Fruit fly (Drosophila melanogaster) whole organism, embryonic: ENCODE results near the gene sdt.

Source experiments
- Bdp1 ChIP-seq: fragments of 200-800 bp; sonication (Bioruptor generic); optimal IDR thresholded peaks from 3 replicates; lab custom pipeline; 2016; ENCODE audit warnings: missing biosample characterization, missing genetic modification characterization
- CG10267 ChIP-seq: fragments of 200-800 bp; sonication (Bioruptor generic); optimal IDR thresholded peaks from 2 replicates; lab custom pipeline; 2018; ENCODE audit warnings: missing biosample characterization, mild to moderate bottlenecking, missing genetic modification characterization, moderate library complexity
- CG11504 ChIP-seq: fragments of 200-800 bp; sonication (Bioruptor generic); optimal IDR thresholded peaks from 3 replicates; lab custom pipeline; 2019; ENCODE audit warnings: missing biosample characterization, mild to moderate bottlenecking, missing genetic modification characterization, moderate library complexity
- CG12071 ChIP-seq: fragments of 200-800 bp; sonication (Bioruptor generic); optimal IDR thresholded peaks from 3 replicates; lab custom pipeline; 2018; ENCODE audit warnings: missing biosample characterization, mild to moderate bottlenecking, missing genetic modification characterization
- CG13123 ChIP-seq: fragments of 200-800 bp; sonication (Bioruptor generic); optimal IDR thresholded peaks from 2 replicates; lab custom pipeline; 2016; ENCODE audit warnings: missing biosample characterization, missing genetic modification characterization
- CG13424 ChIP-seq: fragments of 200-800 bp; sonication (Bioruptor generic); optimal IDR thresholded peaks from 2 replicates; lab custom pipeline; 2019; ENCODE audit warnings: missing biosample characterization, mild to moderate bottlenecking, missing genetic modification characterization, moderate library complexity
- CG1529 ChIP-seq: fragments of 200-800 bp; sonication (Bioruptor generic); optimal IDR thresholded peaks from 3 replicates; lab custom pipeline; 2018; ENCODE audit warnings: missing biosample characterization, missing genetic modification characterization
- CG1647 ChIP-seq: fragments of 200-800 bp; sonication (Bioruptor generic); optimal IDR thresholded peaks from 3 replicates; lab custom pipeline; 2016; ENCODE audit warnings: missing biosample characterization, missing genetic modification characterization
- CG16813 ChIP-seq: fragments of 200-800 bp; sonication (Bioruptor generic); IDR thresholded peaks from 3 replicates; pipeline ENCODE4 v1.3.6; 2022; ENCODE audit warnings: missing biosample characterization, missing genetic modification characterization; ENCODE audit not compliant: partially characterized antibody
- CG16863 ChIP-seq: fragments of 200-800 bp; sonication (Bioruptor generic); optimal IDR thresholded peaks from 3 replicates; lab custom pipeline; 2016; ENCODE audit warnings: missing biosample characterization, missing genetic modification characterization
- CG17568 ChIP-seq: fragments of 200-800 bp; sonication (Bioruptor generic); optimal IDR thresholded peaks from 2 replicates; lab custom pipeline; 2018; ENCODE audit warnings: missing biosample characterization, mild to moderate bottlenecking, missing genetic modification characterization, moderate library complexity
- CG18764 ChIP-seq: fragments of 200-800 bp; sonication (Bioruptor generic); optimal IDR thresholded peaks from 3 replicates; lab custom pipeline; 2016; ENCODE audit warnings: missing biosample characterization, missing genetic modification characterization
- CG2116 ChIP-seq: fragments of 200-800 bp; sonication (Bioruptor generic); optimal IDR thresholded peaks from 3 replicates; lab custom pipeline; 2018; ENCODE audit warnings: missing biosample characterization, mild to moderate bottlenecking, missing genetic modification characterization
- CG2129 ChIP-seq: fragments of 200-800 bp; sonication (Bioruptor generic); IDR thresholded peaks from 2 replicates; pipeline ENCODE4 v1.3.6; 2022; ENCODE audit warnings: missing biosample characterization, missing genetic modification characterization; ENCODE audit not compliant: partially characterized antibody
- CG2712 ChIP-seq: fragments of 200-800 bp; optimal IDR thresholded peaks from 3 replicates; lab custom pipeline; 2019; ENCODE audit warnings: missing biosample characterization, mild to moderate bottlenecking, missing genetic modification characterization, moderate library complexity
- CG30403 ChIP-seq: fragments of 200-800 bp; sonication (Bioruptor generic); optimal IDR thresholded peaks from 3 replicates; lab custom pipeline; 2016; ENCODE audit warnings: missing biosample characterization, missing genetic modification characterization
- CG6654 ChIP-seq: fragments of 200-800 bp; sonication (Bioruptor generic); optimal IDR thresholded peaks from 2 replicates; lab custom pipeline; 2017; ENCODE audit warnings: missing biosample characterization, mild to moderate bottlenecking, missing genetic modification characterization
- CG6791 ChIP-seq: fragments of 200-800 bp; sonication (Bioruptor generic); IDR thresholded peaks from 3 replicates; pipeline ENCODE4 v1.3.6; 2022; ENCODE audit warnings: missing biosample characterization, missing genetic modification characterization; ENCODE audit not compliant: partially characterized antibody
- CG7271 ChIP-seq: fragments of 200-800 bp; sonication (Bioruptor generic); optimal IDR thresholded peaks from 2 replicates; lab custom pipeline; 2018; ENCODE audit warnings: missing biosample characterization, mild to moderate bottlenecking, missing genetic modification characterization, moderate library complexity
- CG7839 ChIP-seq: fragments of 200-800 bp; sonication (Bioruptor generic); optimal IDR thresholded peaks from 3 replicates; lab custom pipeline; 2018; ENCODE audit warnings: missing biosample characterization, mild to moderate bottlenecking, missing genetic modification characterization, moderate library complexity
- CG7963 ChIP-seq: fragments of 200-800 bp; sonication (Bioruptor generic); IDR thresholded peaks from 3 replicates; pipeline ENCODE4 v1.3.6; 2022; ENCODE audit warnings: missing biosample characterization, missing genetic modification characterization; ENCODE audit not compliant: partially characterized antibody
- CG8281 ChIP-seq: fragments of 200-800 bp; sonication (Bioruptor generic); optimal IDR thresholded peaks from 2 replicates; lab custom pipeline; 2018; ENCODE audit warnings: missing biosample characterization, mild to moderate bottlenecking, missing genetic modification characterization, moderate library complexity
- CG9215 ChIP-seq: fragments of 200-800 bp; sonication (Bioruptor generic); IDR thresholded peaks from 2 replicates; pipeline ENCODE4 v1.3.6; 2022; ENCODE audit warnings: missing biosample characterization, missing genetic modification characterization
- CG9817 ChIP-seq: fragments of 200-800 bp; sonication (Bioruptor generic); optimal IDR thresholded peaks from 2 replicates; lab custom pipeline; 2018; ENCODE audit warnings: missing biosample characterization, mild to moderate bottlenecking, missing genetic modification characterization, moderate library complexity
- Dbx ChIP-seq: fragments of 200-800 bp; sonication (Bioruptor generic); IDR thresholded peaks from 3 replicates; pipeline ENCODE4 v1.3.6; 2022; ENCODE audit warnings: missing biosample characterization, missing genetic modification characterization
- Eip74EF ChIP-seq, 2 experiments: fragments of 200-800 bp in 1 of 2; fragments of >200 bp in 1 of 2; sonication (Bioruptor generic) in 1 of 2; optimal IDR thresholded peaks; 2 replicates each; lab custom pipeline; 2017 to 2019; ENCODE audit warnings: missing biosample characterization in 2 of 2, missing genetic modification characterization in 2 of 2, mild to moderate bottlenecking in 1 of 2, moderate library complexity in 1 of 2
- HmgZ ChIP-seq: fragments of 200-800 bp; sonication (Bioruptor generic); optimal IDR thresholded peaks from 2 replicates; lab custom pipeline; 2018; ENCODE audit warnings: missing biosample characterization, mild to moderate bottlenecking, missing genetic modification characterization
- Hr39 ChIP-seq: fragments of >200 bp; optimal IDR thresholded peaks from 2 replicates; lab custom pipeline; 2017
- Optix ChIP-seq: fragments of 200-800 bp; sonication (Bioruptor generic); IDR thresholded peaks from 3 replicates; pipeline ENCODE4 v1.3.6; 2022; ENCODE audit warnings: missing biosample characterization, missing genetic modification characterization
- Xrp1 ChIP-seq: fragments of 200-800 bp; sonication (Bioruptor generic); IDR thresholded peaks from 2 replicates; pipeline ENCODE4 v1.3.6; 2022; ENCODE audit warnings: missing biosample characterization, missing genetic modification characterization
- cad ChIP-seq: fragments of >200 bp; optimal IDR thresholded peaks from 2 replicates; lab custom pipeline; 2017; ENCODE audit warnings: missing biosample characterization, missing genetic modification characterization
- cg ChIP-seq: fragments of 200-800 bp; sonication (Bioruptor generic); optimal IDR thresholded peaks from 3 replicates; lab custom pipeline; 2019; ENCODE audit warnings: missing biosample characterization, mild to moderate bottlenecking, missing genetic modification characterization, moderate library complexity
- chinmo ChIP-seq: fragments of 200-800 bp; sonication (Bioruptor generic); IDR thresholded peaks from 4 replicates; pipeline ENCODE4 v1.3.6; 2022; ENCODE audit warnings: missing biosample characterization, missing genetic modification characterization; ENCODE audit not compliant: partially characterized antibody
- croc ChIP-seq: fragments of 200-800 bp; sonication (Bioruptor generic); conservative IDR thresholded peaks from 3 replicates; pipeline ENCODE4 v1.3.6; 2022; ENCODE audit warnings: missing biosample characterization, missing genetic modification characterization
- crol ChIP-seq: fragments of 200-800 bp; sonication (Bioruptor generic); IDR thresholded peaks from 2 replicates; pipeline ENCODE4 v1.3.6; 2022; ENCODE audit warnings: missing biosample characterization, missing genetic modification characterization
- dysf ChIP-seq: fragments of 200-800 bp; sonication (Bioruptor generic); IDR thresholded peaks from 3 replicates; pipeline ENCODE4 v1.3.6; 2022; ENCODE audit warnings: missing biosample characterization, missing genetic modification characterization
- emc ChIP-seq: fragments of 200-800 bp; sonication (Bioruptor generic); optimal IDR thresholded peaks from 2 replicates; lab custom pipeline; 2016; ENCODE audit warnings: missing biosample characterization, missing genetic modification characterization
- fd64A ChIP-seq: fragments of 200-800 bp; sonication (Bioruptor generic); optimal IDR thresholded peaks from 3 replicates; lab custom pipeline; 2018; ENCODE audit warnings: missing biosample characterization, mild to moderate bottlenecking, missing genetic modification characterization
- pan ChIP-seq, 4 experiments: fragments of >200 bp in 3 of 4; fragments of 200-800 bp in 1 of 4; sonication (Bioruptor generic) in 1 of 4; optimal IDR thresholded peaks in 3 of 4; IDR thresholded peaks in 1 of 4; 2 replicates each; pipeline versions ENCODE4 v1.3.6 to Lab custom; 2017 to 2022; ENCODE audit warnings: missing biosample characterization in 2 of 4, missing genetic modification characterization in 2 of 4, mixed read lengths in 1 of 4
- pita ChIP-seq: fragments of 200-800 bp; sonication (Bioruptor generic); optimal IDR thresholded peaks from 2 replicates; lab custom pipeline; 2017; ENCODE audit warnings: missing biosample characterization, mild to moderate bottlenecking, missing genetic modification characterization
- sens ChIP-seq: fragments of 200-800 bp; sonication (Bioruptor generic); peaks from one replicate; lab custom pipeline; 2016; ENCODE audit warnings: missing biosample characterization, missing genetic modification characterization
- stwl ChIP-seq: fragments of 200-800 bp; sonication (Bioruptor generic); optimal IDR thresholded peaks from 3 replicates; lab custom pipeline; 2018; ENCODE audit warnings: missing biosample characterization, mild to moderate bottlenecking, missing genetic modification characterization, moderate library complexity
- tna ChIP-seq: fragments of 200-800 bp; sonication (Bioruptor generic); IDR thresholded peaks from 2 replicates; pipeline ENCODE4 v1.3.6; 2022; ENCODE audit warnings: missing biosample characterization, missing genetic modification characterization; ENCODE audit not compliant: partially characterized antibody
- toy ChIP-seq: fragments of 200-800 bp; sonication (Bioruptor generic); IDR thresholded peaks from 2 replicates; pipeline ENCODE4 v1.3.6; 2022; ENCODE audit warnings: missing biosample characterization, missing genetic modification characterization
- vfl ChIP-seq: fragments of 200-800 bp; sonication (Bioruptor generic); optimal IDR thresholded peaks from 2 replicates; lab custom pipeline; 2016; ENCODE audit warnings: missing biosample characterization, missing genetic modification characterization
- vvl ChIP-seq: fragments of 200-800 bp; sonication (Bioruptor generic); IDR thresholded peaks from 2 replicates; pipeline ENCODE4 v1.3.6; 2022; ENCODE audit warnings: missing biosample characterization, missing genetic modification characterization
- zen ChIP-seq: fragments of 200-800 bp; sonication (Bioruptor generic); optimal IDR thresholded peaks from 3 replicates; lab custom pipeline; 2018; ENCODE audit warnings: missing biosample characterization, mild to moderate bottlenecking, missing genetic modification characterization, moderate library complexity
- zen2 ChIP-seq: fragments of 200-800 bp; sonication (Bioruptor generic); IDR thresholded peaks from 3 replicates; pipeline ENCODE4 v1.3.6; 2022; ENCODE audit warnings: missing biosample characterization, missing genetic modification characterization; ENCODE audit not compliant: partially characterized antibody

sdt gene

DNA sequence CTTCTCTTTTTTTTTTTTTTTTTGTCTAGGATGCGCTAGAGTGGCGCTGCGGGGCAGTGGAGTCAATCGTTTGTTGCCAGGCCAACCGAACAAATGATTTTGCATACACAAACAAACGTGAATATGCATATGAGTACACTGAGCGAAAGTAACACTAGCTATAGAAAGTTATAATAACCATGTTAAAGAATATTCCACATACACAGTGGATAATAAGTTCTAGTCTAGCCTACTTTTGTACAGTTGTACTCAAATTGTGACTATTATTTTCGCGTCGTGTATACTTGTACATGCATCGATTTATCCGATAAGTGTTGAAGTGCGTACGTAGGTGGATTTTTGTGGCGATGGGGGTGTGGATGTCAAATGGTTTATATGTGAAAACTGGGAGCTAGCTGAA lies 28.7 kb downstream of the sdt start (continued):
- TF ChIP-seq Xrp1 (GFP tag; lab: Robert Waterston, UW) (0 out of 2 replicates have a peak, but pooled peaks have one; percentile 13), CG18764 (no peak), CG13424 (tag; lab: Kevin White, UChicago) (peak; percentile 2), pan (optimal IDR thresholded peaks at IDR 0.05; lab: Kevin White, UChicago) (no peak), pan (GFP tag; optimal IDR thresholded peaks at IDR 0.05 in 1 of 2, IDR thresholded peaks at IDR 0.05 in 1 of 2) (peak in 1 of 2 experiments; percentile 21), CG7271 (no peak), CG11504 (tag; lab: Kevin White, UChicago) (peak; percentile 58), CG9817 (tag; lab: Kevin White, UChicago) (no peak), toy (GFP tag; lab: Robert Waterston, UW) (no peak), tna (no peak), vvl (GFP tag; lab: Robert Waterston, UW) (peak; percentile 54), Dbx (no peak), vfl (GFP tag; lab: Kevin White, UChicago) (no peak), Bdp1 (GFP tag; lab: Kevin White, UChicago) (no peak), HmgZ (tag; lab: Kevin White, UChicago) (no peak), CG1647 (GFP tag; lab: Kevin White, UChicago) (no peak), dysf (GFP tag; lab: Robert Waterston, UW) (0 out of 3 replicates have a peak, but pooled peaks have one; percentile 30), CG2712 (tag; lab: Kevin White, UChicago) (no peak)

DNA sequence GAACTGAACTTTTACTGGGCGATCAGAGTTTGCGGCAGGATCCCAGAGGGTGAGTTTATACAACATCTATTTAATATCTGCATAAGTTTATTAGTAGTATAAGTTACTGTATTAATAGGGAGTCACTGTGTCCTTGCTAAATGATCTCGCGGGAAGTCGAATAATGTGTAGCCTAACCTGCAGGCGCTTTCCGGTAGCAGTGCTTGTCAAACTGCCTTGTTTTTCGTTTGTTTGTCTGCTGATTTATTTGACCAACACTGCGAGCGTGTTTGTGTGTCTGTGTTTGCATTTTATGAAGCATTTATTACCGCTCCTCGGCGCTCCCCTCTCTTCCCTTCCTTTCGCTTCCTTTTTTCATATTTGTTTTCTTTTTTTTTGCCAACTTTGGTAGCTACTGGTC lies 32.3 kb downstream of the sdt start:
- peak; percentile 41 for TF ChIP-seq pita
- peak; percentile 93 for TF ChIP-seq cad (GFP tag; lab: Kevin White, UChicago)
- peak; percentile 98 for TF ChIP-seq CG6654
- no peak for TF ChIP-seq Optix
- TF ChIP-seq sens (GFP tag; lab: Kevin White, UChicago), result peak; percentile 50
- 0 out of 3 replicates have a peak, but pooled peaks have one; percentile 36 for TF ChIP-seq CG16813 (GFP tag; lab: Robert Waterston, UW)
- TF ChIP-seq CG10267 (tag; lab: Kevin White, UChicago), result peak; percentile 22
- TF ChIP-seq CG12071 (GFP tag; lab: Kevin White, UChicago), result no peak
- peak; percentile 39 for TF ChIP-seq cg (GFP tag; lab: Kevin White, UChicago)
- TF ChIP-seq CG2116 (GFP tag; lab: Kevin White, UChicago), result no peak
- TF ChIP-seq stwl (tag; lab: Kevin White, UChicago), result peak; percentile 36
- TF ChIP-seq crol (GFP tag; lab: Robert Waterston, UW), result 0 out of 2 replicates have a peak, but pooled peaks have one; percentile 27
- TF ChIP-seq zen (tag; lab: Kevin White, UChicago), result peak; percentile 7
- TF ChIP-seq, all 482 proteins: peak for 10

DNA sequence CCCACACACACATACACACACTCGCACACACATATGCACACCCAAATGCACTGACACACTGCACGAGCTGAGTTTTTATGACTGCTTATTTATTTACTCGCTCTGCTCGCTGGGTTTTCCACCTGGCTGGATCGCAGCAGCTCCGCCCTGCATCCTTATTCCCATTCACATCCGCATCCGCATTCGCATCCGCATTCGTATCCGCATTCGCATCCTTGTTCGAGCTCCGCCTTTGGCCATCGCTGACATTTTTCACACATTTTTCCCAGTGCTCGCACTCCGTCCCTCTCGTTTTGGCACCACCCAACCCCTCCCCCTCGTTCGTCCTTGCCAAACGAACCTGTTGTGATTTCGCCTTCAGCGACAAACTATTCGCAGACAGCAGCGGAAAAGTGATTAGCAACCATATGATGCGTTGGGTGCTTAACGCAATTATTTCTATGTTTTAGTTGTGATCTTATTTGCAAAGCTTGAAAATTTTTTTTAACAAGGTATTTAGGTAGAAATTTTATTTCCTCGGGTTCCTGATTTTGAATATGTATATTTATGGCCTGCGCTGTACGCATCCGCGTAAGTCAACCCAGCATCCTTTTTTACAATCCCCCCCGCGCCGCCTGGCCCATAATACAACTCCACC lies 32.9 kb downstream of the sdt start:
- TF ChIP-seq Hr39 (lab: Kevin White, UChicago), result no peak
- no peak for TF ChIP-seq Eip74EF (GFP tag; optimal IDR thresholded peaks at IDR 0.05; lab: Kevin White, UChicago)
- no peak for TF ChIP-seq emc (GFP tag; lab: Kevin White, UChicago)
- peak; percentile 15 for TF ChIP-seq CG30403 (GFP tag; lab: Kevin White, UChicago)
- no peak; the same call in 2 of the 3 replicates for TF ChIP-seq croc
- TF ChIP-seq CG16863 (GFP tag; lab: Kevin White, UChicago), result no peak
- no peak for TF ChIP-seq CG1529
- TF ChIP-seq CG17568 (GFP tag; lab: Kevin White, UChicago), result no peak
- TF ChIP-seq CG6791 (GFP tag; lab: Robert Waterston, UW), result no peak
- no peak for TF ChIP-seq zen2 (GFP tag; lab: Robert Waterston, UW)
- TF ChIP-seq fd64A, result no peak
- TF ChIP-seq CG7839 (tag; lab: Kevin White, UChicago), result peak; percentile 37
- no peak for TF ChIP-seq chinmo (GFP tag; lab: Robert Waterston, UW)
- no peak for TF ChIP-seq CG8281 (tag; lab: Kevin White, UChicago)
- TF ChIP-seq CG13123 (GFP tag; lab: Kevin White, UChicago), result no peak
- TF ChIP-seq CG9215 (GFP tag; lab: Robert Waterston, UW), result no peak
- TF ChIP-seq CG7963 (GFP tag; lab: Robert Waterston, UW), result no peak
- TF ChIP-seq CG2129 (GFP tag; lab: Robert Waterston, UW), result no peak
